Fruit fly (Drosophila melanogaster) whole organism, embryonic: ENCODE data around the gene CG2157.

Experiments used
- Aef1 ChIP-seq: fragments of 200-800 bp; sonication (Bioruptor generic); IDR thresholded peaks from 3 replicates; pipeline ENCODE4 v1.3.6; 2022; ENCODE audit warnings: missing biosample characterization, missing genetic modification characterization
- Antp ChIP-seq: fragments of 200-800 bp; sonication (Bioruptor generic); optimal IDR thresholded peaks from 3 replicates; lab custom pipeline; 2016; ENCODE audit warnings: missing biosample characterization, missing genetic modification characterization
- Awh ChIP-seq: fragments of 200-800 bp; sonication (Bioruptor generic); IDR thresholded peaks from 2 replicates; pipeline ENCODE4, ENCODE4 v1.3.6; 2022; ENCODE audit warnings: missing biosample characterization, missing genetic modification characterization
- B-H1 ChIP-seq: fragments of 200-800 bp; sonication (Bioruptor generic); IDR thresholded peaks from 3 replicates; pipeline ENCODE4 v1.3.6; 2022; ENCODE audit warnings: missing biosample characterization, missing genetic modification characterization
- Bdp1 ChIP-seq: fragments of 200-800 bp; sonication (Bioruptor generic); optimal IDR thresholded peaks from 3 replicates; lab custom pipeline; 2016; ENCODE audit warnings: missing biosample characterization, missing genetic modification characterization
- CG10267 ChIP-seq: fragments of 200-800 bp; sonication (Bioruptor generic); optimal IDR thresholded peaks from 2 replicates; lab custom pipeline; 2018; ENCODE audit warnings: missing biosample characterization, mild to moderate bottlenecking, missing genetic modification characterization, moderate library complexity
- CG11398 ChIP-seq: fragments of 200-800 bp; sonication (Bioruptor generic); optimal IDR thresholded peaks from 2 replicates; lab custom pipeline; 2016; ENCODE audit warnings: missing biosample characterization, missing genetic modification characterization
- CG12236 ChIP-seq: fragments of 200-800 bp; sonication (Bioruptor generic); optimal IDR thresholded peaks from 2 replicates; lab custom pipeline; 2016; ENCODE audit warnings: missing biosample characterization, missing genetic modification characterization
- CG12391 ChIP-seq: fragments of 200-800 bp; sonication (Bioruptor generic); optimal IDR thresholded peaks from 3 replicates; lab custom pipeline; 2018; ENCODE audit warnings: missing biosample characterization, mild to moderate bottlenecking, missing genetic modification characterization, moderate library complexity
- CG14050 ChIP-seq: fragments of 200-800 bp; sonication (Bioruptor generic); IDR thresholded peaks from 3 replicates; pipeline ENCODE4 v1.3.6; 2022; ENCODE audit warnings: missing biosample characterization, missing genetic modification characterization
- CG15011 ChIP-seq: fragments of 200-800 bp; sonication (Bioruptor generic); optimal IDR thresholded peaks from 3 replicates; lab custom pipeline; 2018; ENCODE audit warnings: missing biosample characterization, mild to moderate bottlenecking, missing genetic modification characterization
- CG15601 ChIP-seq: fragments of 200-800 bp; sonication (Bioruptor generic); optimal IDR thresholded peaks from 3 replicates; lab custom pipeline; 2019; ENCODE audit warnings: missing biosample characterization, mild to moderate bottlenecking, missing genetic modification characterization, moderate library complexity
- CG17359 ChIP-seq: fragments of 200-800 bp; sonication (Bioruptor generic); optimal IDR thresholded peaks from 3 replicates; lab custom pipeline; 2018; ENCODE audit warnings: missing biosample characterization, mild to moderate bottlenecking, missing genetic modification characterization, moderate library complexity
- CG17912 ChIP-seq: fragments of 200-800 bp; sonication (Bioruptor generic); optimal IDR thresholded peaks from 2 replicates; lab custom pipeline; 2018; ENCODE audit warnings: missing biosample characterization, mild to moderate bottlenecking, missing genetic modification characterization
- CG1792 ChIP-seq: fragments of 200-800 bp; sonication (Bioruptor generic); optimal IDR thresholded peaks from 2 replicates; lab custom pipeline; 2016; ENCODE audit warnings: missing biosample characterization, missing genetic modification characterization
- CG18476 ChIP-seq: fragments of 200-800 bp; sonication (Bioruptor generic); optimal IDR thresholded peaks from 2 replicates; lab custom pipeline; 2016; ENCODE audit warnings: missing biosample characterization, mild to moderate bottlenecking, missing genetic modification characterization
- CG18764 ChIP-seq: fragments of 200-800 bp; sonication (Bioruptor generic); optimal IDR thresholded peaks from 3 replicates; lab custom pipeline; 2016; ENCODE audit warnings: missing biosample characterization, missing genetic modification characterization
- CG2120 ChIP-seq: fragments of 200-800 bp; sonication (Bioruptor generic); optimal IDR thresholded peaks from 3 replicates; lab custom pipeline; 2016; ENCODE audit warnings: missing biosample characterization, missing genetic modification characterization
- CG33213 ChIP-seq: fragments of 200-800 bp; sonication (Bioruptor generic); optimal IDR thresholded peaks from 3 replicates; lab custom pipeline; 2016; ENCODE audit warnings: missing biosample characterization, missing genetic modification characterization
- CG34224 ChIP-seq: fragments of 200-800 bp; sonication (Bioruptor generic); IDR thresholded peaks from 3 replicates; pipeline ENCODE4 v1.3.6; 2022; ENCODE audit warnings: missing biosample characterization, missing genetic modification characterization; ENCODE audit not compliant: partially characterized antibody
- CG3726 ChIP-seq: fragments of 200-800 bp; sonication (Bioruptor generic); IDR thresholded peaks from 3 replicates; pipeline ENCODE4, ENCODE4 v1.3.6; 2022; ENCODE audit warnings: missing biosample characterization, missing genetic modification characterization
- CG4360 ChIP-seq: fragments of 200-800 bp; sonication (Bioruptor generic); IDR thresholded peaks from 2 replicates; pipeline ENCODE4 v1.3.6; 2022; ENCODE audit warnings: missing biosample characterization, missing genetic modification characterization
- CG4404 ChIP-seq: fragments of 200-800 bp; sonication (Bioruptor generic); IDR thresholded peaks from 2 replicates; pipeline ENCODE4 v1.3.6; 2022; ENCODE audit warnings: missing biosample characterization, missing genetic modification characterization
- CG4707 ChIP-seq: fragments of 200-800 bp; sonication (Bioruptor generic); optimal IDR thresholded peaks from 2 replicates; lab custom pipeline; 2018; ENCODE audit warnings: missing biosample characterization, mild to moderate bottlenecking, missing genetic modification characterization, moderate library complexity
- CG9727 ChIP-seq: fragments of 200-800 bp; sonication (Bioruptor generic); optimal IDR thresholded peaks from 3 replicates; lab custom pipeline; 2017; ENCODE audit warnings: missing biosample characterization, mild to moderate bottlenecking, missing genetic modification characterization
- D19B ChIP-seq: fragments of 200-800 bp; sonication (Bioruptor generic); optimal IDR thresholded peaks from 2 replicates; lab custom pipeline; 2017; ENCODE audit warnings: missing biosample characterization, mild to moderate bottlenecking, missing genetic modification characterization
- Ets97D ChIP-seq: fragments of 200-800 bp; sonication (Bioruptor generic); optimal IDR thresholded peaks from 3 replicates; lab custom pipeline; 2016; ENCODE audit warnings: missing biosample characterization, missing genetic modification characterization
- Hsf ChIP-seq: fragments of 200-800 bp; sonication (Bioruptor generic); optimal IDR thresholded peaks from 3 replicates; lab custom pipeline; 2016; ENCODE audit warnings: missing biosample characterization, missing genetic modification characterization
- MESR4 ChIP-seq: fragments of 200-800 bp; sonication (Bioruptor generic); optimal IDR thresholded peaks from 2 replicates; lab custom pipeline; 2018; ENCODE audit warnings: missing biosample characterization, mild to moderate bottlenecking, missing genetic modification characterization, moderate library complexity
- Myb ChIP-seq: fragments of 200-800 bp; sonication (Bioruptor generic); optimal IDR thresholded peaks from 2 replicates; lab custom pipeline; 2016; ENCODE audit warnings: missing biosample characterization, missing genetic modification characterization
- Opbp ChIP-seq: fragments of 200-800 bp; sonication (Bioruptor generic); IDR thresholded peaks from 3 replicates; pipeline ENCODE4 v1.3.6; 2022; ENCODE audit warnings: missing biosample characterization, missing genetic modification characterization; ENCODE audit not compliant: partially characterized antibody
- Ravus ChIP-seq: fragments of 200-800 bp; sonication (Bioruptor generic); IDR thresholded peaks from 2 replicates; pipeline ENCODE4 v1.3.6; 2022; ENCODE audit warnings: missing biosample characterization, missing genetic modification characterization
- Six4 ChIP-seq: fragments of 200-800 bp; sonication (Bioruptor generic); optimal IDR thresholded peaks from 2 replicates; lab custom pipeline; 2016; ENCODE audit warnings: missing biosample characterization, missing genetic modification characterization
- amos ChIP-seq: fragments of 200-800 bp; sonication (Bioruptor generic); IDR thresholded peaks from 2 replicates; pipeline ENCODE4 v1.3.6; 2022; ENCODE audit warnings: missing biosample characterization, missing genetic modification characterization; ENCODE audit not compliant: partially characterized antibody
- bowl ChIP-seq: fragments of 200-800 bp; sonication (Bioruptor generic); IDR thresholded peaks from 2 replicates; pipeline ENCODE4 v1.3.6; 2022; ENCODE audit warnings: missing biosample characterization, missing genetic modification characterization
- cas ChIP-seq: fragments of 200-800 bp; sonication (Bioruptor generic); IDR thresholded peaks from 2 replicates; pipeline ENCODE4 v1.3.6; 2022; ENCODE audit warnings: missing biosample characterization, missing genetic modification characterization
- corto ChIP-seq: fragments of 200-800 bp; sonication (Bioruptor generic); optimal IDR thresholded peaks from 2 replicates; lab custom pipeline; 2016; ENCODE audit warnings: missing biosample characterization, mild to moderate bottlenecking, missing genetic modification characterization, moderate library complexity
- crc ChIP-seq: fragments of 200-800 bp; sonication (Bioruptor generic); optimal IDR thresholded peaks from 2 replicates; lab custom pipeline; 2016; ENCODE audit warnings: missing biosample characterization, missing genetic modification characterization
- cwo ChIP-seq: fragments of 200-800 bp; sonication (Bioruptor generic); optimal IDR thresholded peaks from 3 replicates; lab custom pipeline; 2017; ENCODE audit warnings: missing biosample characterization, missing genetic modification characterization, mild to moderate bottlenecking, moderate library complexity, missing genetic modification reagents
- emc ChIP-seq: fragments of 200-800 bp; sonication (Bioruptor generic); optimal IDR thresholded peaks from 2 replicates; lab custom pipeline; 2016; ENCODE audit warnings: missing biosample characterization, missing genetic modification characterization
- gcm2 ChIP-seq: fragments of 200-800 bp; sonication (Bioruptor generic); optimal IDR thresholded peaks from 2 replicates; lab custom pipeline; 2016; ENCODE audit warnings: missing biosample characterization, missing genetic modification characterization
- knrl ChIP-seq: fragments of 200-800 bp; sonication (Bioruptor generic); IDR thresholded peaks from 3 replicates; pipeline ENCODE4 v1.3.6; 2022; ENCODE audit warnings: missing biosample characterization, missing genetic modification characterization; ENCODE audit not compliant: partially characterized antibody
- lov ChIP-seq, 2 experiments: fragments of 200-800 bp in 1 of 2; fragments of >200 bp in 1 of 2; sonication (Bioruptor generic) in 1 of 2; IDR thresholded peaks in 1 of 2; optimal IDR thresholded peaks in 1 of 2; 2 replicates in 1 of 2; 3 replicates in 1 of 2; pipeline versions ENCODE4 v1.3.6 to Lab custom; 2017 to 2022; ENCODE audit warnings: missing biosample characterization in 1 of 2, missing genetic modification characterization in 1 of 2
- onecut ChIP-seq: fragments of 200-800 bp; sonication (Bioruptor generic); IDR thresholded peaks from 2 replicates; pipeline ENCODE4 v1.3.6; 2022; ENCODE audit warnings: missing biosample characterization, missing genetic modification characterization
- pnt ChIP-seq: fragments of 200-800 bp; sonication (Bioruptor generic); optimal IDR thresholded peaks from 3 replicates; lab custom pipeline; 2016; ENCODE audit warnings: missing biosample characterization, missing genetic modification characterization
- repo ChIP-seq: fragments of 200-800 bp; sonication (Bioruptor generic); optimal IDR thresholded peaks from 2 replicates; lab custom pipeline; 2016; ENCODE audit warnings: missing biosample characterization, missing genetic modification characterization
- shn ChIP-seq: fragments of 200-800 bp; sonication (Bioruptor generic); optimal IDR thresholded peaks from 3 replicates; lab custom pipeline; 2016; ENCODE audit warnings: missing biosample characterization, missing genetic modification characterization
- sna ChIP-seq: fragments of 200-800 bp; sonication (Bioruptor generic); IDR thresholded peaks from 2 replicates; pipeline ENCODE4 v1.3.6; 2022; ENCODE audit warnings: missing biosample characterization, missing genetic modification characterization; ENCODE audit not compliant: partially characterized antibody
- ssp ChIP-seq: fragments of 200-800 bp; sonication (Bioruptor generic); IDR thresholded peaks from 2 replicates; pipeline ENCODE4 v1.3.6; 2022; ENCODE audit warnings: missing biosample characterization, missing genetic modification characterization
- tgo ChIP-seq: fragments of 200-800 bp; sonication (Bioruptor generic); IDR thresholded peaks from 3 replicates; pipeline ENCODE4 v1.3.6; 2022; ENCODE audit warnings: missing biosample characterization, missing genetic modification characterization
- yki ChIP-seq: fragments of >200 bp; optimal IDR thresholded peaks from 3 replicates; lab custom pipeline; 2018
- zen ChIP-seq: fragments of 200-800 bp; sonication (Bioruptor generic); optimal IDR thresholded peaks from 3 replicates; lab custom pipeline; 2018; ENCODE audit warnings: missing biosample characterization, mild to moderate bottlenecking, missing genetic modification characterization, moderate library complexity

CG2157 gene

dm6 chrX:10848565-10848964, 20.5 kb upstream of the CG2157 start, which contains the start of gene CG2202 (continued):
- TF ChIP-seq CG12236, result no peak
- TF ChIP-seq CG4707 (GFP tag; lab: Kevin White, UChicago), result no peak
- TF ChIP-seq Six4 (GFP tag; lab: Kevin White, UChicago), result no peak
- TF ChIP-seq CG17912 (GFP tag; lab: Kevin White, UChicago), result no peak
- no peak for TF ChIP-seq ssp (GFP tag; lab: Robert Waterston, UW)
- TF ChIP-seq corto (GFP tag; lab: Kevin White, UChicago), result no peak
- no peak for TF ChIP-seq CG3726 (GFP tag; lab: Robert Waterston, UW)
- TF ChIP-seq Ravus (GFP tag; lab: Robert Waterston, UW), result no peak
- TF ChIP-seq CG33213 (GFP tag; lab: Kevin White, UChicago), result no peak
- TF ChIP-seq Aef1 (GFP tag; lab: Robert Waterston, UW), result no peak
- TF ChIP-seq CG2120 (GFP tag; lab: Kevin White, UChicago), result no peak
- peak; percentile 64; the same call in 1 of the 3 replicates for TF ChIP-seq Opbp (GFP tag; lab: Robert Waterston, UW)
- TF ChIP-seq tgo, result no peak
- peak; percentile 16 for TF ChIP-seq Ets97D (GFP tag; lab: Kevin White, UChicago)
- no peak for TF ChIP-seq CG4404 (GFP tag; lab: Robert Waterston, UW)
- peak; percentile 74 for TF ChIP-seq knrl
- TF ChIP-seq Bdp1, result no peak
- TF ChIP-seq D19B, result no peak
- no peak for TF ChIP-seq CG18476 (GFP tag; lab: Kevin White, UChicago)
- no peak for TF ChIP-seq onecut (GFP tag; lab: Robert Waterston, UW)
- no peak for TF ChIP-seq cwo (GFP tag; lab: Kevin White, UChicago)
- TF ChIP-seq Hsf, result no peak
- TF ChIP-seq zen (tag; lab: Kevin White, UChicago), result no peak
- TF ChIP-seq Myb (GFP tag; lab: Kevin White, UChicago), result no peak
- peak; percentile 25 for TF ChIP-seq CG10267
- no peak for TF ChIP-seq CG11398 (GFP tag; lab: Kevin White, UChicago)
- TF ChIP-seq MESR4 (GFP tag; lab: Kevin White, UChicago), result peak; percentile 72
- TF ChIP-seq CG15601 (tag; lab: Kevin White, UChicago), result peak; percentile 30
- TF ChIP-seq sna, result peak; percentile 59; the same call in 1 of the 2 replicates
- TF ChIP-seq cas (GFP tag; lab: Robert Waterston, UW), result no peak
- peak; percentile 62 for TF ChIP-seq CG34224 (GFP tag; lab: Robert Waterston, UW)
- no peak for TF ChIP-seq CG18764 (GFP tag; lab: Kevin White, UChicago)
- no peak for TF ChIP-seq CG1792 (GFP tag; lab: Kevin White, UChicago)
- TF ChIP-seq shn (GFP tag; lab: Kevin White, UChicago), result no peak
- no peak for TF ChIP-seq B-H1 (GFP tag; lab: Robert Waterston, UW)
- TF ChIP-seq yki (lab: Kevin White, UChicago), result no peak
- no peak for TF ChIP-seq CG15011
- no peak for TF ChIP-seq CG17359 (tag; lab: Kevin White, UChicago)
- TF ChIP-seq CG9727 (GFP tag; lab: Kevin White, UChicago), result no peak
- TF ChIP-seq Awh (GFP tag; lab: Robert Waterston, UW), result no peak
- peak; percentile 78 for TF ChIP-seq amos (GFP tag; lab: Robert Waterston, UW)
- TF ChIP-seq repo (GFP tag; lab: Kevin White, UChicago), result no peak
- TF ChIP-seq lov (optimal IDR thresholded peaks at IDR 0.05; lab: Kevin White, UChicago), result no peak
- no peak for TF ChIP-seq lov (GFP tag; IDR thresholded peaks at IDR 0.05; lab: Robert Waterston, UW)
- no peak for TF ChIP-seq pnt (GFP tag; lab: Kevin White, UChicago)
- no peak for TF ChIP-seq crc (GFP tag; lab: Kevin White, UChicago)
- no peak for TF ChIP-seq Antp (GFP tag; lab: Kevin White, UChicago)
- TF ChIP-seq CG14050 (GFP tag; lab: Robert Waterston, UW), result no peak
- TF ChIP-seq bowl (GFP tag; lab: Robert Waterston, UW), result no peak
- no peak for TF ChIP-seq emc (GFP tag; lab: Kevin White, UChicago)
- no peak for TF ChIP-seq gcm2 (GFP tag; lab: Kevin White, UChicago)
- peak; percentile 17 for TF ChIP-seq CG12391
- no peak for TF ChIP-seq CG4360 (GFP tag; lab: Robert Waterston, UW)
